Fruit fly (Drosophila melanogaster): ENCODE data around the gene Act5C.

The Act5C gene

dm6 chrX:5893165-5893564, 7.5 kb upstream of the Act5C start (continued):
- TF ChIP-seq stwl (tag; optimal IDR thresholded peaks at IDR 0.05) (no peak), Pdp1 (GFP tag; optimal IDR thresholded peaks at IDR 0.05) (peak in 1 of 2 experiments; percentile 29)

- TF ChIP-seq CG8944 (GFP tag; optimal IDR thresholded peaks at IDR 0.05), result no peak
- no peak for TF ChIP-seq bab2 (GFP tag; optimal IDR thresholded peaks at IDR 0.05)
- no peak for TF ChIP-seq CG34224 (GFP tag; IDR thresholded peaks at IDR 0.05; ENCODE audit: partially characterized antibody)
- TF ChIP-seq z (GFP tag; IDR thresholded peaks at IDR 0.05), result 0 out of 3 replicates have a peak, but pooled peaks have one; percentile 30
- no peak for TF ChIP-seq CG3281 (GFP tag; optimal IDR thresholded peaks at IDR 0.05)
- no peak for TF ChIP-seq CG10366 (GFP tag; IDR thresholded peaks at IDR 0.05)
- no peak; the same call in 1 of the 2 replicates for TF ChIP-seq CG31224 (GFP tag; IDR thresholded peaks at IDR 0.05)
- TF ChIP-seq lov (optimal IDR thresholded peaks at IDR 0.05), result no peak
- no peak for TF ChIP-seq lov (GFP tag; IDR thresholded peaks at IDR 0.05)
- TF ChIP-seq B-H1 (GFP tag; IDR thresholded peaks at IDR 0.05), result no peak
- TF ChIP-seq gem (tag; optimal IDR thresholded peaks at IDR 0.05), result peak; percentile 60
- TF ChIP-seq sens (GFP tag), result peak; percentile 2
- TF ChIP-seq CG3995 (GFP tag; optimal IDR thresholded peaks at IDR 0.05), result no peak
- no peak for TF ChIP-seq sima (GFP tag; optimal IDR thresholded peaks at IDR 0.05)
- TF ChIP-seq CG17328 (GFP tag; IDR thresholded peaks at IDR 0.05), result 0 out of 2 replicates have a peak, but pooled peaks have one; percentile 14
- peak; percentile 30; the same call in 1 of the 3 replicates for TF ChIP-seq CG17361 (GFP tag; IDR thresholded peaks at IDR 0.05)
- TF ChIP-seq Poxn (GFP tag; IDR thresholded peaks at IDR 0.05), result no peak
- TF ChIP-seq hth (optimal IDR thresholded peaks at IDR 0.05), result no peak
- no peak for TF ChIP-seq emc (GFP tag; optimal IDR thresholded peaks at IDR 0.05)
- no peak for TF ChIP-seq gce (GFP tag; IDR thresholded peaks at IDR 0.05)
- TF ChIP-seq CG6654 (GFP tag; optimal IDR thresholded peaks at IDR 0.05), result no peak
- TF ChIP-seq CG33213 (GFP tag; optimal IDR thresholded peaks at IDR 0.05), result no peak
- no peak for TF ChIP-seq CG7987 (GFP tag; optimal IDR thresholded peaks at IDR 0.05)
- no peak for TF ChIP-seq NFAT (GFP tag; IDR thresholded peaks at IDR 0.05)
- peak; percentile 60 for TF ChIP-seq row (GFP tag; IDR thresholded peaks at IDR 0.05)
- no peak for TF ChIP-seq CG13296 (GFP tag; optimal IDR thresholded peaks at IDR 0.05)
- TF ChIP-seq hkb (optimal IDR thresholded peaks at IDR 0.05), result no peak
- TF ChIP-seq hkb (GFP tag; IDR thresholded peaks at IDR 0.05), result no peak
- TF ChIP-seq HLH3B (GFP tag; IDR thresholded peaks at IDR 0.05), result no peak
- TF ChIP-seq kah (GFP tag; optimal IDR thresholded peaks at IDR 0.05), result no peak
- peak; percentile 26 for TF ChIP-seq CG7556 (GFP tag; optimal IDR thresholded peaks at IDR 0.05)
- TF ChIP-seq CG12744 (GFP tag; optimal IDR thresholded peaks at IDR 0.05), result no peak
- TF ChIP-seq CG5180 (GFP tag; optimal IDR thresholded peaks at IDR 0.05), result no peak
- no peak for TF ChIP-seq CG30020 (tag; optimal IDR thresholded peaks at IDR 0.05)
- no peak for TF ChIP-seq CG12299 (tag; optimal IDR thresholded peaks at IDR 0.05)
- no peak for TF ChIP-seq CG18011 (GFP tag; optimal IDR thresholded peaks at IDR 0.05)
- no peak for TF ChIP-seq unc-4 (GFP tag; IDR thresholded peaks at IDR 0.05; ENCODE audit: partially characterized antibody)
- no peak for TF ChIP-seq CG11398 (GFP tag; optimal IDR thresholded peaks at IDR 0.05)
- TF ChIP-seq CG9727 (GFP tag; optimal IDR thresholded peaks at IDR 0.05), result no peak
- no peak for TF ChIP-seq org-1 (GFP tag; optimal IDR thresholded peaks at IDR 0.05)
- no peak for TF ChIP-seq CG6689 (GFP tag; IDR thresholded peaks at IDR 0.05)
- no peak for TF ChIP-seq Ets97D (GFP tag; optimal IDR thresholded peaks at IDR 0.05)
- TF ChIP-seq luna (GFP tag; optimal IDR thresholded peaks at IDR 0.05), result no peak
- no peak for TF ChIP-seq zen (tag; optimal IDR thresholded peaks at IDR 0.05)
- no peak for TF ChIP-seq Hmx (GFP tag; optimal IDR thresholded peaks at IDR 0.05)
- no peak for TF ChIP-seq CG8290 (GFP tag; optimal IDR thresholded peaks at IDR 0.05)
- no peak for TF ChIP-seq CG8290 (tag; optimal IDR thresholded peaks at IDR 0.05)
Observed at dm6 chrX:5894529-5895487, 5.9 kb upstream of the Act5C start.

Measured in whole organism, embryonic.